Fruit fly (Drosophila melanogaster): ENCODE measurements around the gene GNBP3.
A peak's percentile ranks its signal among the peaks of the same experiment; 100 is the strongest.

Gene GNBP3

DNA sequence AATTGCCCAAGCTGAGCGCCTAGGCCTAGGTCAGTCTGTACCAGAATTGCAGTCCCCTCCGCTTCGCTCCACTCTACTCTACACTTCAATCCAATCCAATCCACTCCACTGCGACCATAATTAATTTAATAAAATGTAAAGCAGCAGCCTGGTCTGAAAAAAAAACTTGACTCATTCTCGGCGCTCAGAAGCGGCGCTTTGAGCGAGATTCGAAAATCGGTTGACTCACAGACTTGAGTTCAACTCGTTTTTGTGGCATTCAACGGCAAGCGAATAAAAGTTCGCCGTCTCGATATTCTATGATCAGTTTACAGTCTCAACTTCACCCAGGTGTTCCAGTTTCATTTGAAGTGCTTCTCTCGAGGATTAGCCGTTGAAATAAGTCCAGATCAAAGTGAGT, 26.7 kb downstream of the GNBP3 start, which contains the start of gene CG13314:
Gene CG13314, plus strand, starts transcription at position 301 of the 400 bp plus-strand sequence.
- TF ChIP-seq CG8478 (optimal IDR thresholded peaks at IDR 0.05), result no peak
- TF ChIP-seq CTCF (optimal IDR thresholded peaks at IDR 0.05), result no peak

DNA sequence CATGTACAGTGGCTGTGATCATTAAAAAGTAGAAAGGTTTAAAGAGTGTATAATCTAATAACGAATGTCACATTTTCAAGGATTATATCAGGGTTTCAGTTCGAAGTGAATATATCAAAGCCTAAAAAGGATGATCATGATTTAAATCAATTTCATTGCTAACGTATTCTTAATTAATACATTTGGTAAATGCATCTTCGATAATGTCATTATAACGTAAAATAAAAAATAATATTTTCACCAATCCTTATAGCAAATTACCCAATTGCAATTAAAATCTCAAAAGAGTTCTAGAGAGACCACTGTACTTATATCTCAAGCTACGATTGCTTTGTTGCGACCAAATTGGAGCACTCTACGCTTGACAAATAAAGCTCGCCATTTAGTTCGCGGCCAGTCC, 27.2 kb downstream of the GNBP3 start:
- TF ChIP-seq CTCF (optimal IDR thresholded peaks at IDR 0.05), result no peak
- no peak for TF ChIP-seq CG8478 (optimal IDR thresholded peaks at IDR 0.05)

DNA sequence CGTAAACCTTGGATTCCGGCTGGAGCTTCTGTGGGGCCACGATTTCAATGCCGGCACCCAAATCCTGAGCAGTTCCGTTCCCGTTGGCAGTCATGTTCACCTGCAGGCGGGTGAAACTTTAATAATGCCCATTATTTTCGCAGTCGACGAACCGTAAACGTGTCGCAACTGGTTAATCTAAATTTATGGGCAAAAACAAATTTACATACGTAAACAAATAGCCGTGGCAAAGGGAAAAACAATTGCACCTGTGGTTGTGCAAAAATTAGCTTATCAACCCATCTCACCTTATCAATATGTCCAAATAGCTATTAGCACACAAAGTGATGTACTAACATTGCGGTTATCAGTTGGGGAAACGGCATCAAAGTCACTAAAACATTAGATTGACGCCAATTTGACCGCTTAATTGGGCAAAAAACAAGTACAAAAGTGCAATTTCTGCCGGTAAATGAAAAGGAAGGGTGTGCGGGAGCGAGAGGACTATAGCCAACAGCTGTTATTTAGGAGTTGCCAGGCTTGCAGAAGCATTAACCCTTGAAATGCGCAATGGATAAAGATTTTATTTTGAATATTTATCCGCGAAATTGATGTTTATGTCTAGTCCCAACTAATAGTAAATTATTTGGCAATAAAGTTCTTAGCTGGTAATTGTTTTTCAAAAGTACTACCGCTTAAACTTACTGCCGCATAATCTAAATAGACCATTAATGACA, 30.5 kb downstream of the GNBP3 start:
- no peak for TF ChIP-seq CG8478 (optimal IDR thresholded peaks at IDR 0.05)
- no peak for TF ChIP-seq CTCF (optimal IDR thresholded peaks at IDR 0.05)

DNA sequence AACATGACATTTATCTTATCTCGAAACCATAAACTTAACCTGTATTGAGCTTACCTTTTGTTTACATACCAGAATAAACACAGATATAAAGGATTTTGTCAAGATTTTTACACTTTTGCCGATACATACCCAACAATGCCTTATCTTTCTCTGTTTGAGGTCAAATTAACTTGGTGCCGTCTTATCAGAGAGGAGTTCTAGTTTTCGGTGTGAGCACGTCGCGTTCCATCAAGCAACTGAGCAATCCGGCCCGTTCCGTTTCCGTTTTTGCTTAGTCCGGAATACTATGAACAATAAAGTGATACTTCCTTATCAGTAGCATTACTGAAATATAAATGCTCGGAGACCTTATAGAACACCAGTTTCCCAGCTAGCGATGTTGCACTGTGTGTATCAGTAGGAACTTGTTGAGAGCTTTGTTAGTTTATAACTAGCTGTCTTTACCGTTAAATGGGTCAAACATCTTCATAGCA, 31.1 kb downstream of the GNBP3 start, which contains the start of gene Galk:
Gene Galk, minus strand, starts transcription at position 244 of the 473 bp plus-strand sequence.
- TF ChIP-seq CTCF (optimal IDR thresholded peaks at IDR 0.05), result no peak
- TF ChIP-seq CG8478 (optimal IDR thresholded peaks at IDR 0.05), result no peak

DNA sequence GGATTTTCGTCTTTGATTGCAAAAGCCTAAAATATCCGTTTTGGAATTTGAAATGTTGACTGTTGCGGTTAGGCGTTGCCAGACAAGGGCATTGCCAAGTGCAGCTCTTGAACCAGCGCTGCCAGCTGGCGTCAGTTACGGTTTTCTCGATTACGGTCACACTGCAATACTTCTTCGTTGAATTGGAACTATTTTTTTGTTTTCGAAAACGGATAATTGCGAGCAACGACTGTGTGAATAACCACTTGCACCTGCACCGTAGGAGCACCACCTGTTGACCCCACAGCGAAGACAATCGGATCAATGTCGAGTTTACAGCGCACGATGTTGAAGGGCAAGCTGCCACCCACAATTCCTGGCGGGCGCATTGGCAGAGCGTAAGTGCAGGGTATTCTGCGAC, 31.8 kb downstream of the GNBP3 start, which contains the start of gene CG5068:
Gene CG5068, plus strand, starts transcription at position 129 of the 400 bp plus-strand sequence.
- TF ChIP-seq CTCF (optimal IDR thresholded peaks at IDR 0.05) (peak in 1 of 2 experiments; percentile 47), CG8478 (optimal IDR thresholded peaks at IDR 0.05) (no peak)

DNA sequence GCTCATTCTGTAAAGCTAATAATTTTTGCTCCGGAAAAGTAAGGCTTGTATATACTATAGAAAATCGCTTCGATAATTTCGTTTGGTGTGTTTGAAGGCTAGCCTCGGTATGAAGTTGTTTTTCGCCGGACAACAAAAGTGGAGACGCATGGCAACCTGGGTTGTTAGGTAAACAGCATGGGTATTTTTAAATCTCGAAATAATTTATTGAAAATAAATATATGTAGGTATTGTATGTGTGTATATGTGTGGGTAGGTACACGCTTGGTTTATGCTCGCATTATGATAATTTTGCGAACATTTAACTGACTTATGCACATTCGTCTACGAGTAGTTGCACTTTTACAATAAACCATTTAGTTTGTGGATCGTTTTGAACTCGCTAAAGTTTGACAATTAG, 35.3 kb downstream of the GNBP3 start, which contains the start of gene CG5280:
Gene CG5280, minus strand, starts transcription at position 101 of the 400 bp plus-strand sequence.
- TF ChIP-seq CTCF (optimal IDR thresholded peaks at IDR 0.05), result no peak
- no peak for TF ChIP-seq CG8478 (optimal IDR thresholded peaks at IDR 0.05)

DNA sequence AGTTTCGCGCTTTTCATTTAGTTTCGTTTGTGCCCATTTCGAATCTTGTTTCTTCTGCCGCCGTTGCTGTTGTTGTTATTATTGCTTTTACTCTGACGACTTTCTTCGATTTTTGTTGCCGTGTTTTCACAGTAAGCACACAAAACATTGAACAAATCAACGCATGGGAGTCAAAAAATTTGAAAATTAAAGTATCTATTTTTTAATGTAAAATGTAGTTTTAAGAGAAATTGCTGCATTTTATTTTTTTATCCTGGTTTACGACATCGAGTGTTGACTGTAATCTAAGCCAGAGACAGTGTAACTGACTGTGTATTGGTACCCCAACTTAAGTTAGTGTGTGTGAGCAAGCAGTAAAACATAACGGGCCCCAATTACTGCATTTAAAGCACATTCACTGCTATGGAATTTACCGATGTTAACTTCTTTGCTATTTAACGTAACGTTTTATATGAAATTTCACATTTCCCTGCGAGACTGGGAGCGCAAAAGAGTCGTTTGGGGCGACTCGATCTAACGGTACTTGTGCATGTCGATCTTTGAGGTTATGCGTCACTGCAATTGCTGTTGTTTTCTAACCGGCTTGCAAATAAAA, 41.4 kb downstream of the GNBP3 start:
- TF ChIP-seq CTCF (optimal IDR thresholded peaks at IDR 0.05) (no peak), CG8478 (optimal IDR thresholded peaks at IDR 0.05) (no peak)

DNA sequence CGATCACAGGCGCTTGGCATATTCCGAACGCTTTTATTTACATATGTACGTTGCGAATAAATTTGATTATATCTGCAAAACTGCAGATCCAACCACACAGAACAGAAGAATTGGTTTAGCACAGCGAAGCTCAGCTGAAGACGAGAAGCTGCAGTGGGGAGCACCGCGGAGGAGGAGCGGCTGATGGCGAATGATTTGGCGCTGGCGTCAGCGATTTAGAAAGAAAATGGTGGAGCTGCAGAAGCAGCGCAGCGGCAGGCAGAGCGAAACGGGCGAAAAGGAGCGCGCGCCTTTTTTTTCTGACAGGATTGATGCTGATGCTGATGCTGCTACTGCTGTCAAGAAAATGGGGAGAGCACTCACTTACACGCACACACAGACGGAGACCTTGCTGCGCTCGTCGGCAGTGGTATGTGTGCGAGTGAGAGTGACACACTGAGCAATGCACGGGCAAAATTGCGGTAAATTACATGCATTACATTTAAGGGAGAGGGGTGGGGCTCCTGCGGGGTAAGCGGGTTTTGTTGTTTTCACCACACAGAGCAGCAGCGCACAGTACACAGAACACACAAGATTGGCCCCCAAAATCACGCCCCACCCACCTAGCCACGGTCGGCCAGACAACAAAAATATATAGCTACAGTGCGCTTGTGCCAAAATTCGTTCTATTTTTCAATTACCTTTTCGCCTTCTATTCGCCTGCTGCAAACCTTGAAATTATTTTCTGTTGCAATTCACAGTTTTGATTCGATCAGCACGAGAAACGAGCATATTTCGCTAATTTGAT, 42.3 kb downstream of the GNBP3 start:
- no peak for TF ChIP-seq CG8478 (optimal IDR thresholded peaks at IDR 0.05)
- no peak for TF ChIP-seq CTCF (optimal IDR thresholded peaks at IDR 0.05)

DNA sequence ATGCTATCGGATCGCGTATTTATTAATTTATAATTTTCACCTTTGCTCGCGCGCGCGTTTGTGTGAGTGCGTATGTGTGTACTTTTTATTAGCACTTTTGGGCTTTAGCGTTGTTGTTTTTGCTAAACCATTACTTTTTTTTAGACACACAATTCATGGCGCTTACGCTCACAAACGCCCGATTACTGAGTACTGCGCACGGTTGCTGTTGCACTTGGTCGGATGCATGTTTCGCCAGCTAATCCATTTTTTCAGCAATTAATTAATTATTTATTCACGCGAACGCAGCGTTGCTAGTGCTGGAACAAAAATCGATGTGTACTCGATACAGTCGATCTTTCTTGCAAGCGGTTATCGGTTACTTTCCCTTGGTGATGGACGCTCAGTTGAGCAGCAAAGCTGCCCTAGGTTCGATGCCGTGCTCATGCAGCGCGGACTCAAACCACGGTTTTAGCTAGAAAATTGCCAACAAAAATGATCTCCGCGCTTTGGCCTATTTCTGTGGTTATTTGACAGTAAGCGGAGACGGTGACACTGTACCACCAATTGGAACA, 42.9 kb downstream of the GNBP3 start, which contains the start of the genes smg and CG5087:
Gene smg, minus strand, starts transcription at position 304 of the 554 bp plus-strand sequence.
Gene CG5087, plus strand, starts transcription at position 499 of the 554 bp plus-strand sequence.
- TF ChIP-seq CG8478 (optimal IDR thresholded peaks at IDR 0.05) (no peak), CTCF (optimal IDR thresholded peaks at IDR 0.05) (peak; percentile 70 to 78)

DNA sequence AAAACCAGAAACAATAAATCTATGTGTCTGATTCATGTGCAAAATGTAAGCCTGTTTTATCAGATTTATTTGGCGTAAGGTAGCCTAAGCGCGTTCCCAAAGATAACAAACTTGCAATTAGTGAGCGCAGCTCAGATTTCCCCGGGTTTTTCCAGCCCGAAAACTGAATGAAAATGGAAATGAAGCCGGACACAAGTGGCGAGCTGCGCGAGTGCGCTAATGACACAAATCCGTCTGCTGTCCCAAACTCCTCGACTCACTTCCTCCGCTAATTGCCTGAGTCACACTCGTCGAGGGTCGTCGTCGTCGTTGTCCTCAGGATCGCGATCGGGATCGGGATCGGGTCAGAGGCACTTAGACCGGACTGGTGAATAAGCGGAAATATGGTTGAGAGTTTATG, 47.7 kb downstream of the GNBP3 start:
- TF ChIP-seq CTCF (optimal IDR thresholded peaks at IDR 0.05) (no peak), CG8478 (optimal IDR thresholded peaks at IDR 0.05) (no peak)

DNA sequence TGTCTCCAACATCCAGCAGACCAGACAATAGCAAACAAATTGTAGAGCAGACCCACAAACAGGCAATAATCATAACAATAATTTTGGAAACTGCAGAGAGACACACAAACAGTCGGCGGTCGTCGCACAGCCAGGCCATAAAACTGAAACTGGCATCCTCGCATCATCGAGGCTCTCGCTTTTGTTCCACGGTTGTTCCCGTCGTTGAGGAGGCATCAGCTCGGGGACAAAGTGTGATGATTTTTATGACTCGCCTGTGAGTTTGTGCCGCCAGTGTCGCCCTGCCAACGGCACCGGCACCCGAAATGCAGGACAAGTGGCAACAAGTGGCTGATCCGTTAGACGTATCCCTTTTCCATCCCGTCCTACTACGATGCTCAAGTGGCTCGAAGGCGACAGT, 48.5 kb downstream of the GNBP3 start:
- TF ChIP-seq CTCF (optimal IDR thresholded peaks at IDR 0.05), result no peak
- TF ChIP-seq CG8478 (optimal IDR thresholded peaks at IDR 0.05), result no peak

DNA sequence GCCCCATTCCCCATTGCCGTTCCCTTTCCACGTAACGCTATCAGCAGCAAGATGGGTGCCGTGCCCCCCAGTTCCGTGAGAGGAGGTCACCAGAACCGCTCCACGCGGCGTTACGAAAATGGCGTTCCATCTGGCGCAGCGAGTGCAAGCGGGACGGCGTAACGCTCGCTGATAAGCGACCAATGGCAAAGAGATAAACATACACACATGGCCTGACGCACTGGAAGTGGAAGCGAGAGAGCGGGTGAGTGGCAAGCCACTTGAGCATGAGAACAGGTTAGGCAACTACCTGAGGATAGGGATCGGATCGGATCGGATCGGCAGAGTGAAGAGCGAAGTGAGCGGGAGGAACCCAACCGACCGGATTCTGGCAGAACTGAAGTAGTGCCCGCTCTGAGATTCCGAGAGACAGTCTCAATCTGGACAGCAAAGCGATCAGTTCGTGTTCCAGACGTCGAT, 50.0 kb downstream of the GNBP3 start, which contains the start of gene Doc3:
Gene Doc3, plus strand, starts transcription at position 409 of the 459 bp plus-strand sequence.
- no peak for TF ChIP-seq CG8478 (optimal IDR thresholded peaks at IDR 0.05)
- TF ChIP-seq CTCF (optimal IDR thresholded peaks at IDR 0.05), result peak in 1 of 2 experiments; percentile 24
